Fruit fly (Drosophila melanogaster) whole organism, embryonic: ENCODE results near the gene CG32344.

Experiments
- CG12299 ChIP-seq: fragments of 200-800 bp; sonication (Bioruptor generic); optimal IDR thresholded peaks from 2 replicates; lab custom pipeline; 2018; ENCODE audit warnings: missing biosample characterization, mild to moderate bottlenecking, missing genetic modification characterization
- CG34376 ChIP-seq: fragments of 200-800 bp; sonication (Bioruptor generic); optimal IDR thresholded peaks from 2 replicates; lab custom pipeline; 2018; ENCODE audit warnings: missing biosample characterization, mild to moderate bottlenecking, missing genetic modification characterization
- CG4854 ChIP-seq: fragments of 200-800 bp; sonication (Bioruptor generic); optimal IDR thresholded peaks from 2 replicates; lab custom pipeline; 2016; ENCODE audit warnings: missing biosample characterization, missing genetic modification characterization, inconsistent platforms
- CG5245 ChIP-seq: fragments of 200-800 bp; sonication (Bioruptor generic); optimal IDR thresholded peaks from 3 replicates; lab custom pipeline; 2016; ENCODE audit warnings: missing biosample characterization, missing genetic modification characterization
- CG7271 ChIP-seq: fragments of 200-800 bp; sonication (Bioruptor generic); optimal IDR thresholded peaks from 2 replicates; lab custom pipeline; 2018; ENCODE audit warnings: missing biosample characterization, mild to moderate bottlenecking, missing genetic modification characterization, moderate library complexity
- CG8359 ChIP-seq: fragments of 200-800 bp; sonication (Bioruptor generic); optimal IDR thresholded peaks from 2 replicates; lab custom pipeline; 2017; ENCODE audit warnings: missing biosample characterization, mild to moderate bottlenecking, missing genetic modification characterization, borderline replicate concordance
- klu ChIP-seq: fragments of 200-800 bp; sonication (Bioruptor generic); IDR thresholded peaks from 2 replicates; pipeline ENCODE4 v1.3.6; 2022; ENCODE audit warnings: missing biosample characterization, missing genetic modification characterization

DNA sequence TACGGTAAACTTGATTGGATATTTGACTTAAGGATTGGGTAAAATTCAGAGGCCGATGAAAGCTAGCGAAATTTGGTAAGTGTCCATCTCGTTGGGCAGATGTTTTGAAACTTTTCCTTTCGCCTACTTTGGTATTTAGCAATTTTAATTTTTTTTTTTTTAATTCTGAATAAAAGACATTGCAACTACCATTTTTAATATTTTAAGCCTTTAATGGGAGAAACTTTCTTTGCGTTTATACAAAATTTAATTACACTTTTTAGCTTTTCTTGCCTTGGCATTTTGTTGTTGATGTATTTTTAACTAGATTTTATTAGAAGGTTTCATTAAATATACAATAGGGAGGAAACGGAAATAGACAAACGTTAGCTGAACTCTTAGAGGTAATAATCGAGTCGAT is 41.8 kb upstream of the CG32344 start, which contains the start of gene CG13884:
- TF ChIP-seq CG12299 (tag; lab: Kevin White, UChicago), result no peak
- TF ChIP-seq klu, result no peak
- TF ChIP-seq CG5245, result no peak
- no peak for TF ChIP-seq CG4854 (GFP tag; lab: Kevin White, UChicago)
- no peak for TF ChIP-seq CG8359 (GFP tag; lab: Kevin White, UChicago)
- TF ChIP-seq CG34376 (GFP tag; lab: Kevin White, UChicago), result no peak
- no peak for TF ChIP-seq CG7271
